Worm (Caenorhabditis elegans) whole organism, L4/young adult: ENCODE data around the gene str-121.

ENCODE experiments used
- W03F9.2 ChIP-seq: fragments of 150-350 bp; optimal IDR thresholded peaks from 2 replicates; lab custom pipeline; 2014; ENCODE audit warnings: missing biosample characterization, missing genetic modification characterization
- dao-5 ChIP-seq: sonication (generic microtip); optimal IDR thresholded peaks from 2 replicates; lab custom pipeline; 2016; ENCODE audit warnings: missing genotype, missing genetic modification characterization, moderate library complexity, missing compliant biosample characterization
- him-1 ChIP-seq: sonication (generic microtip); optimal IDR thresholded peaks from 2 replicates; lab custom pipeline; 2016; ENCODE audit warnings: missing genotype, missing genetic modification reagents, missing genetic modification characterization, missing compliant biosample characterization

DNA sequence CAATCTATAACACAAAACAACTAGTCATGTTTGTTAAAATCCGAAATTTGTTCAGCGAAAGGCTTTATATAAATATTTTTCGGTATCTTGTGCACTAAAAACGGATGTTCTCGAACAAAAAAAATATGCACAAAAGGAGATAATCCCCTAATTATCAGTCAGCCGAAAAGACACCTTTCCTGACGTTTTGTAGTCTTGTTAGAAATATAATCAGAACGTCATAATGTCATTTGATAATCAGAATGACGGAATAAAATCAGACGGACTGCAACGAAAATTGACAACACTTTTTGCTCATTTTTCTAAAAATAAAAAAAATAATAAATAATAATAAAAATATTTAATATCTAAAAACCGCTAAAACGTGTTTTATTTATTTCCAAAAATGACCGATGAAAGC, 29.5 kb upstream of the str-121 start:
- TF ChIP-seq dao-5 (tag; lab: Kevin White, UChicago), result no peak
- TF ChIP-seq him-1 (tag; lab: Kevin White, UChicago), result no peak
- no peak for TF ChIP-seq W03F9.2 (tag; lab: Kevin White, UChicago)
